Worm (Caenorhabditis elegans): ENCODE data around the gene K07D4.9.

The K07D4.9 gene

DNA sequence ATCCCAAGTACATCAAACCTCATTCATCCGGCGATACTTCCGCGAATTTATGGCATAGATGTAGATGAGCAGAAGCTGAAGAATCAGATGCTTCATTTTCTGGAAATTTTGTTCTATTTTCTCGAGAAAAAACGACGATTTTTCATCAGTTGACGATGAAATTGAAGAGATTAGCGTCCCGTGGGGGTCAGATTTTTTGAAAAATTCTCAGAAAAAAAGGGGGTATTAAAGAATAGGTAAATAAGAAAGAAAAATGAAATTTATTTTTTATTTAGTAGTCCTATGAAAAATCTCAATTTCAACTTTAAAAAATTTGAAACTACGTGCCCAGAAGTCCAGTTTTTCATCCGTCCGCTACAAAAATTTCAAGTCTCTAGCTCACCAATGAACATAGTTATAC lies 2.9 kb upstream of the K07D4.9 start, which contains the start of gene K07D4.5:
Gene K07D4.5 (minus strand): TSS at position 101 of the 400 bp plus-strand sequence.
- TF ChIP-seq unc-62 (GFP tag; optimal IDR thresholded peaks at IDR 0.05) = no peak

DNA sequence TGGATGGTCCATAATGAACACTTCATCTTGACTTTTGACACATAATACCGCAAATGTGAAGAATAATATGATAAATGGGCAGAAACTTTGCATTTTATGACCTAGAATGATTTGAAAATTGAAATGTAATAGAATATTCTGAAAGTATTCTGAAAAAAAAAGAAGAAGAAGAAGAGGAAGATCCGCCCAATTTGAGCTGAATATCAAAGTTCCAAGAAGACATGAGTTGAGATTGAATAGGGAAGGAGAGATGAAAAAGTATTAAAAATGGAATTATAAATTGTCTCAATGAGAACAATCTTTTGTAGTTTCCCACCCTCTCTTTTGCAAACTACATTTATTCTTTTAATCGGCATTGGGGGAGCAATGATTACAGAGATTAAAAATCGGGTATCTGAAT lies 3.9 kb downstream of the K07D4.9 start, which contains the start of gene K07D4.4:
Gene K07D4.4 (minus strand): TSS at position 101 of the 400 bp plus-strand sequence.
- no peak for TF ChIP-seq unc-62 (GFP tag; optimal IDR thresholded peaks at IDR 0.05)

DNA sequence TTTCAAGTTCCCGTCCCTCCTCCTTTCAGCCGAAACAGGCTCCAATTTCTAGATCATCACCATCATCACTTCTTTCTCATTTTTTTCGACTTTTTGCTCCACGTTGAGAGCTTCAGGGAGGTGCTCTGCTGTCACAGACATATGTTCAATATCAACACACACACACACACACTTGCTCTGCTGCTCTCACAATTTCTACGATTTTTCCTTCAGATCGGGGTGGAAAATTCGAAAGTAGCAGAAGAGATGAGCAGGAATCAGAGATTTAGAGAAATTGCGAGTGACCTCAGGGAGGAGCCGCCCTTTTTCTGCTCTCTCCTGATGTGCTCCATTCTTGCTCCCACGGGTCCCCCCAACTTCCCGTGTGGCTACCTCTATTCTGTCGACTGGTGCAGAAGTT lies 10.2 kb downstream of the K07D4.9 start, which contains the start of gene pqn-48:
Gene pqn-48 (plus strand): TSS at position 344 of the 400 bp plus-strand sequence.
- TF ChIP-seq unc-62 (GFP tag; optimal IDR thresholded peaks at IDR 0.05) = no peak

DNA sequence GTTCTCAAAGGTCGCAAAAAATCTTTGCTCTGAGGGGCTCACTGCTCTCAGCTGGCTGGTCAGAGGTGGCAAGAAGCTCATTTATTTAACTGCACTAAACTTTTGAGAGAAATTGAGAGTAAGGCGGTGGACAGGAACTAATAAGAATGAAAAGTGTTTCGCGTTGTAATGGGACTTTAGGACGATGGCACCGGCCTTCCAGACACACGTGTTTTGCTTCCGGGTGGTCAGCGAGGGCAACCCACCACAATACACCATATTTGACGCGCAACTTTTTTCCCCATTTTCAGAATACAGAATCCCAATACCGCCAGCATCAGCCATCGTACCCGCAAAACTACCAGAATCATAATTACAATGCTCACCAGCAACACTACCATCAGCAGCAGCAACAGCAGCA lies 11.7 kb downstream of the K07D4.9 start:
- TF ChIP-seq unc-62 (GFP tag; optimal IDR thresholded peaks at IDR 0.05) = no peak

DNA sequence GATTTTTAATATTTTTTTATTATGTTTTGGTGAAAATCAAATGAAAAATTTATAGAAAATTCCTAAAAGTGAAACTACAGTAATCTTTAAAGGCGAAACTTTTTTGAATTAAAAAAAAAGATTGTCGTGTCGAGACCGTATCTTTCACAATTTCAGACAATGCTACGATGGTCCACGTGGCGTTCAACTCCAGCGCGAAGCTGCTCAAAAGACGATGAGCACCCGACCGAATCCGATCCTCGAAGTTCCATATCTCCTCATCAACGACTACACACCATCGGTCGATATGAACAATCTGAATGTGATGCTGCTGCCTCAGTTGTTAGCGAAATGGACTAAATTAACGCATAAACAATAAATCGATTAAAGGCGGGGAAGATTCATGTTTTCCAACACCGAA lies 14.3 kb downstream of the K07D4.9 start:
- no peak for TF ChIP-seq unc-62 (GFP tag; optimal IDR thresholded peaks at IDR 0.05)

DNA sequence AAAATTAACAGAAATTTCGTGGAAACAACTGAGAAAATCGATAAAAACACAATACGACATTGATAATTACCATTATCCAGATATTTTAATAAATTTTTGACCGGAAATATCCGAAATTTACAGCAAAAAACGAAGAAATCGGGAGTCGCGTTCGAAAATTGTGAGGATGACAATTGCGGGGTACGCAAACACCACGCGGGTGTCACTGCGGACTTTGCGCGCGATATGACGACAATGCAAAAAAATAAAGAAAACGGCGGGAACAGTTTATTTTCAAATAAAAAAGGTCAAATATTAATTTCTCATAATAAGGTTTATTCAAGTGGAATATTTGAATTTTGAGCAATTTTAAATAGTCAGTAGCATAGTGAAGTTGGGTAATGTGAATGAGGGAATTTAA lies 16.0 kb downstream of the K07D4.9 start, which contains the start of gene rpn-11:
Gene rpn-11 (minus strand): TSS at position 198 of the 400 bp plus-strand sequence.
- TF ChIP-seq unc-62 (GFP tag; optimal IDR thresholded peaks at IDR 0.05) = no peak

DNA sequence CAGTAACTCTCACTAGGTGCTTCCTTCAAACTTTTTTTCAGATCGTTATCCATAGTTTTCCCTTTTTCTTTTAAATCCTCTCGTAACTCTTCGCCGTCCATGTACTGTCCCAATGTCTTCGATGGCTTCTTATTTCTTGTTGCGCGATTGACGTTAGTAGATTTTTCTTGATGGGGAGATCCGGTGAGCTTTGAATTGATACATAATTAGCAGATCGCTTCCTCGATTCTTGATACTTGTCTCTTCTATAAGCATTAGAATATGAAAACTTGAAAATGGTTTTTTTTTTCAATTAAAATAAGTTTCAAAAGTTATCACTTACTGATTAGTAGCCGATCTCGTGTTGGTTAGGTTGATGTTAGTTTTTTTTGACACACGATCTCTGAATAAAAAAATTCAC lies 17.0 kb downstream of the K07D4.9 start, which contains the start of gene K07D4.2:
Gene K07D4.2 (minus strand): TSS at position 101 of the 400 bp plus-strand sequence.
- TF ChIP-seq unc-62 (GFP tag; optimal IDR thresholded peaks at IDR 0.05) = no peak

DNA sequence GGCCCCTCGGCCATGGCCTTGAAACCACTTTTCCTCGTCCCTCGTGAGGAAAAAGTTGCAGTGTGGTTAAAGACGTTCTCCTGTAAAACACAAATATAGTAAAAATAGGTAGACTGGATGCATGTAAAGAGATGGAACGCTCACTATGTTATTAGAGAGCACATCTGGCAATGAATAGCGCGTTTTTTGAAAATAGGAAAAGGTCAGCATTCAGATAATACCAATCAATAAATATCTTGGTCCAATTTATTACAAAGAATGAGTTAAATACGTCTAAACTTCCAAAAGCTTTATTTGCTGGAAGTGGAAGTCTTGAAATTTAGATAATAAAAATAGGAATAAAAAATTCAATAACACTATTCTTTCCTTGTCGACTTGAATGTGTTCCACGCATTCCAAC lies 34.1 kb downstream of the K07D4.9 start, which contains the start of gene gadr-4:
Gene gadr-4 (minus strand): TSS at position 101 of the 400 bp plus-strand sequence.
- TF ChIP-seq unc-62 (GFP tag; optimal IDR thresholded peaks at IDR 0.05) = no peak

DNA sequence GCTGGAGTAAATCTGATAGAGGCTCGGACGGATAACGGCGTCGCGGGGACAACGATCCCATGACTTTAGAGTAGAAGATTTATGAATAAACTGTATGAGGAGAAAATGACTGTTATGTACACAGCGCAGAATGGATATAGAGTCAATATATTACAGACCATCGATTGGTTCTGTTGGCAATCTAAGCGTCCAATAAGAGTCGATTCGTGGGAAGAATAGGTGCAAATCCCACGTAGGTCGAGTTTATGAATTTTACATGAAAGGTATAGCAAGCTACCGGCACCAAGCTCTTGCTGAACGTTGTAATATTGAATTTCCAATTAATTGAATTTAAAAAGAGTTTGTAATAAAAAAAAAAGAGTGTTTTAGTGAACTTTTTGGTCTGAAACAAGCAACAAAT lies 35.6 kb downstream of the K07D4.9 start, which contains the start of gene fbxb-118:
Gene fbxb-118 (minus strand): TSS at position 101 of the 400 bp plus-strand sequence.
- no peak for TF ChIP-seq unc-62 (GFP tag; optimal IDR thresholded peaks at IDR 0.05)

DNA sequence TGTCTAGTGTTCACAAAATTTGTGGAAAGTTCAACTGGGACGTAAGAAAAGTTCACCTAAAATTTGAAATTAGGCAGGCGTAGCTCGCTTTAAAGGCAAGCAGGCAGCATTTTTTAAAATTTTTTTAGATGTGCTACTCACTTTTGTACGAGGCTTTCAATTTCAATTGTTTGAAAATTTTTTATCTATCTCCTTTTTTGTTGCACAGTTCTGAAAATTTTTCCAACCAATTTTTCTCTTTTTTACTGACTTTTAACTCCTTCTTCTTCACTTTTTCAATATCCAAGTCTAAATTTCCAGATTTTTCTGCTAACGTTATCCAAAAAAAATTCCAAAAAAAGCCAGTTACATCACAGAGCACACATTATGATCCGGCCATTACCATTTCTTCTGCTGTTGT lies 38.9 kb downstream of the K07D4.9 start, which contains the start of gene W06A11.1:
Gene W06A11.1 (plus strand): TSS at position 301 of the 400 bp plus-strand sequence.
- no peak for TF ChIP-seq unc-62 (GFP tag; optimal IDR thresholded peaks at IDR 0.05)

DNA sequence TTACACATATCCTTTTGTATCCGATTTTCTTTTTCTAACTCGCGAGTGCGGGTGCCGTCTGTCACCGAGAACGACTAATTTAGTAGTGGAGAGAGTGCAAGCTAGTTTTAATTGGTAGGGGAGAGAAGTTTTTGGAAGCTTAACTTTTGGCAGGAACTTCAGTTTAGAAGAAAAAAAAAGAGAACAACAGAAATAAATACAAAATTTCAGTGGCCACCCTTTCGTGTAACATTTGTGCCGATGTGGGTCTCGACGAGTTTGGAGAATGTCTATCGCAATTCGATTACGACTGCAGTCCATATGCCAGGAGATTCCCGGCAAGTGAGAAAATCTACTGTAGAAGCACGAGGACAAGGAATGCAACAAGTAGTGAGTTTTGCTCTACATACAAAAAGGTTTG lies 39.8 kb downstream of the K07D4.9 start:
- TF ChIP-seq unc-62 (GFP tag; optimal IDR thresholded peaks at IDR 0.05) = no peak

DNA sequence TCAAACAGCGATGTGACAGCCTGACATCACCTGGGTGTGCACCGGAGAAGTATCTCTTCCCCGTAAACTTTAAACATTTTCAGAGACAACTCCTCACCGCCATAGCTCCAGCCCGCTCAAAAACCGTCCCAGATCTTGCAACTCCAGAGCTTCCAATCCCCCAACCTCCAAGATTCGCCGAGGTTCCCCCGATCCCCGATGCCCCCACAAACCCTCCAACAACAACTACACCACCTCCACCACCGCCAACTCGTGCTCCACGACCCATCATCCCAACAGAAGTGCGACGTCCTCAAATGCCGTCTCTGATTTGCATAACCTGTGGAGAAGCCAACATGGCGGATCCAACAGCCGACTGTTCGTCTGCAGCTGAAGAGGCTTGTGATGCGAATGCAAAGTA lies 42.7 kb downstream of the K07D4.9 start:
- no peak for TF ChIP-seq unc-62 (GFP tag; optimal IDR thresholded peaks at IDR 0.05)

DNA sequence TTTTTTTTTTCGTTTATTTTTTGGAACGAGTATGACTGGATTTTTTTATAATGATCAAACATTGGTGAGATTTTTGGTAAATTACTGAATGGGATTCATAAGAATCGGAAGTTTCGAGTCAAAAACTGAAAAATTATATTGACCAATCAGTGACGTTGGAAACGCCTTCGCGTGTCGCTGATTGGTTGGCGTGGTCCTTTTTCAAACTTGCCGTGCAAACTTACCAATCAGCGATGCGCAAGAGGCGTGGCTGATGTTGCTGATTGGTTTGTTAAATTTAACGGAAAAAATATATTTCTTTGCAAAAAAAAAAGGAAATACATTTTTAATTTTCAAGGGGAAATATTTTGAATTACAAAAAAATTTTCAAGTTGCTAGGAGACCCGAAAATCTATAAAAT lies 46.3 kb downstream of the K07D4.9 start:
- TF ChIP-seq unc-62 (GFP tag; optimal IDR thresholded peaks at IDR 0.05) = no peak
